Worm (Caenorhabditis elegans) whole organism, L4 larva: Measurements from ENCODE around the gene F52C9.5.

Experiments used
- ZK546.5 ChIP-seq, 2 experiments: sonication (generic microtip); optimal IDR thresholded peaks; 2 replicates each; lab custom pipeline; 2017; ENCODE audit warnings: missing biosample characterization in 2 of 2, missing genetic modification characterization in 2 of 2
- aly-2 ChIP-seq: sonication (generic microtip); optimal IDR thresholded peaks from 2 replicates; lab custom pipeline; 2018; ENCODE audit warnings: missing biosample characterization, missing genetic modification characterization
- ama-1 ChIP-seq: fragments of 150-350 bp; optimal IDR thresholded peaks from 2 replicates; lab custom pipeline; 2014; ENCODE audit warnings: inconsistent platforms, mixed read lengths
- egl-27 ChIP-seq: sonication (generic microtip); optimal IDR thresholded peaks from 3 replicates; lab custom pipeline; 2017; ENCODE audit warnings: missing biosample characterization, missing genetic modification reagents, missing genetic modification characterization
- hlh-30 ChIP-seq: sonication (generic microtip); optimal IDR thresholded peaks from 2 replicates; lab custom pipeline; 2017; ENCODE audit warnings: antibody characterized with exemption, mild to moderate bottlenecking, missing genetic modification characterization, missing compliant biosample characterization; ENCODE audit not compliant: insufficient read depth
- lsy-2 ChIP-seq, 2 experiments: fragments of 150-350 bp in 1 of 2; sonication (generic microtip) in 1 of 2; optimal IDR thresholded peaks; 2 replicates each; lab custom pipeline; 2014 to 2017; ENCODE audit warnings: missing biosample characterization in 2 of 2, missing genetic modification characterization in 2 of 2
- mdl-1 ChIP-seq, 2 experiments: fragments of 150-350 bp in 1 of 2; sonication (generic microtip) in 1 of 2; optimal IDR thresholded peaks; 2 replicates each; lab custom pipeline; 2014 to 2017; ENCODE audit warnings: missing biosample characterization in 2 of 2, missing genetic modification characterization in 2 of 2
- mxl-2 ChIP-seq: fragments of 200-800 bp; sonication (Bioruptor generic); conservative IDR thresholded peaks from 2 replicates; pipeline ENCODE4 v1.3.6; 2022; ENCODE audit warnings: missing genetic modification reagents, missing genetic modification characterization, missing compliant biosample characterization
- nhr-48 ChIP-seq: sonication (generic microtip); optimal IDR thresholded peaks from 2 replicates; lab custom pipeline; 2016; ENCODE audit warnings: mild to moderate bottlenecking, missing genetic modification characterization, missing compliant biosample characterization
- rbr-2 ChIP-seq: sonication (generic microtip); optimal IDR thresholded peaks from 2 replicates; lab custom pipeline; 2016; ENCODE audit warnings: missing genotype, missing genetic modification characterization, missing compliant biosample characterization
- unc-130 ChIP-seq: sonication (generic microtip); optimal IDR thresholded peaks from 2 replicates; lab custom pipeline; 2016; ENCODE audit warnings: missing genetic modification reagents, missing genetic modification characterization, missing compliant biosample characterization
- zag-1 ChIP-seq: fragments of 150-350 bp; optimal IDR thresholded peaks from 2 replicates; lab custom pipeline; 2014; ENCODE audit warnings: missing biosample characterization, missing genetic modification characterization

- TF ChIP-seq mxl-2 (GFP tag; lab: Robert Waterston, UW) (no peak), unc-130 (GFP tag; lab: Kevin White, UChicago) (no peak), nhr-48 (tag; lab: Kevin White, UChicago) (no peak), ZK546.5 (tag; optimal IDR thresholded peaks at IDR 0.05; lab: Kevin White, UChicago) (no peak), rbr-2 (tag; lab: Kevin White, UChicago) (no peak), egl-27 (tag; lab: Kevin White, UChicago) (no peak), lsy-2 (tag; optimal IDR thresholded peaks at IDR 0.05; lab: Kevin White, UChicago) (no peak), mdl-1 (tag; optimal IDR thresholded peaks at IDR 0.05; lab: Kevin White, UChicago) (no peak), zag-1 (no peak), aly-2 (tag; lab: Kevin White, UChicago) (no peak), hlh-30 (tag; lab: Kevin White, UChicago) (no peak), ama-1 (lab: Kevin White, UChicago) (no peak)
Observed at ce11 chrIII:5343555-5343954, 41.5 kb downstream of the F52C9.5 start.
